Worm (Caenorhabditis elegans) whole organism, late embryonic: ENCODE measurements around the gene pnp-1.

Experiments used
- ama-1 ChIP-seq: fragments of 150-350 bp; optimal IDR thresholded peaks from 2 replicates; lab custom pipeline; 2014
- ceh-2 ChIP-seq: sonication (generic microtip); optimal IDR thresholded peaks from 2 replicates; lab custom pipeline; 2016; ENCODE audit warnings: missing genotype, missing genetic modification characterization, missing compliant biosample characterization
- ceh-48 ChIP-seq: sonication (generic microtip); optimal IDR thresholded peaks from 2 replicates; lab custom pipeline; 2016; ENCODE audit warnings: missing genetic modification characterization, inconsistent platforms, missing compliant biosample characterization
- che-1 ChIP-seq: sonication (generic microtip); optimal IDR thresholded peaks from 2 replicates; lab custom pipeline; 2016; ENCODE audit warnings: mild to moderate bottlenecking, missing genetic modification characterization, missing compliant biosample characterization
- elt-2 ChIP-seq: sonication (generic microtip); optimal IDR thresholded peaks from 2 replicates; lab custom pipeline; 2016; ENCODE audit warnings: missing genetic modification reagents, missing genetic modification characterization, missing compliant biosample characterization
- gmeb-2 ChIP-seq: sonication (generic microtip); optimal IDR thresholded peaks from 2 replicates; lab custom pipeline; 2016; ENCODE audit warnings: missing genetic modification characterization, inconsistent platforms, missing compliant biosample characterization
- hlh-6 ChIP-seq: sonication (generic microtip); optimal IDR thresholded peaks from 2 replicates; lab custom pipeline; 2016; ENCODE audit warnings: missing genotype, missing genetic modification characterization, missing compliant biosample characterization
- nfya-1 ChIP-seq: sonication (generic microtip); optimal IDR thresholded peaks from 2 replicates; lab custom pipeline; 2017; ENCODE audit warnings: missing genetic modification characterization, mild to moderate bottlenecking, missing compliant biosample characterization, antibody characterized with exemption, moderate library complexity
- nhr-11 ChIP-seq: fragments of 150-350 bp; optimal IDR thresholded peaks from 2 replicates; lab custom pipeline; 2014; ENCODE audit warnings: missing biosample characterization, missing genetic modification characterization
- pag-3 ChIP-seq: sonication (generic microtip); optimal IDR thresholded peaks from 2 replicates; lab custom pipeline; 2016; ENCODE audit warnings: missing compliant biosample characterization, missing genetic modification characterization, borderline replicate concordance
- sox-4 ChIP-seq: sonication (generic microtip); optimal IDR thresholded peaks from 2 replicates; lab custom pipeline; 2017; ENCODE audit warnings: mild to moderate bottlenecking, missing genetic modification characterization, inconsistent platforms, missing compliant biosample characterization
- tbx-2 ChIP-seq: sonication (generic microtip); optimal IDR thresholded peaks from 2 replicates; lab custom pipeline; 2016; ENCODE audit warnings: missing genetic modification characterization, missing compliant biosample characterization
- tbx-7 ChIP-seq: sonication (generic microtip); optimal IDR thresholded peaks from 2 replicates; lab custom pipeline; 2016; ENCODE audit warnings: missing genotype, missing genetic modification characterization, missing compliant biosample characterization
- ztf-16 ChIP-seq: sonication (generic microtip); optimal IDR thresholded peaks from 2 replicates; lab custom pipeline; 2017; ENCODE audit warnings: missing genetic modification characterization, missing compliant biosample characterization

ce11 chrIV:259142-259541 lies 39.0 kb downstream of the pnp-1 start, which contains the start of gene dpy-9:
- TF ChIP-seq nhr-11 (tag; lab: Kevin White, UChicago) (no peak), gmeb-2 (tag; lab: Kevin White, UChicago) (no peak), pag-3 (no peak), che-1 (tag; lab: Kevin White, UChicago) (no peak), nfya-1 (tag; lab: Kevin White, UChicago) (no peak), ama-1 (lab: Kevin White, UChicago) (no peak), sox-4 (tag; lab: Kevin White, UChicago) (no peak), ceh-2 (tag; lab: Kevin White, UChicago) (no peak), tbx-2 (no peak), tbx-7 (tag; lab: Kevin White, UChicago) (no peak), hlh-6 (tag; lab: Kevin White, UChicago) (no peak), elt-2 (tag; lab: Kevin White, UChicago) (no peak), ztf-16 (tag; lab: Kevin White, UChicago) (no peak), ceh-48 (no peak)
